Worm (Caenorhabditis elegans) whole organism, late embryonic: ENCODE data around the gene miro-1.

Source experiments
- C08G9.2 ChIP-seq: sonication (generic microtip); optimal IDR thresholded peaks from 2 replicates; lab custom pipeline; 2016; ENCODE audit warnings: mild to moderate bottlenecking, missing genetic modification characterization, moderate library complexity, missing compliant biosample characterization
- Y22D7AL.16 ChIP-seq: sonication (generic microtip); optimal IDR thresholded peaks from 2 replicates; lab custom pipeline; 2016; ENCODE audit warnings: missing genetic modification characterization, missing compliant biosample characterization
- ceh-18 ChIP-seq: sonication (generic microtip); optimal IDR thresholded peaks from 2 replicates; lab custom pipeline; 2016; ENCODE audit warnings: missing genetic modification characterization, missing compliant biosample characterization
- ceh-30 ChIP-seq: fragments of 150-350 bp; optimal IDR thresholded peaks from 2 replicates; lab custom pipeline; 2014; ENCODE audit warnings: missing biosample characterization, missing genetic modification characterization
- ceh-6 ChIP-seq: fragments of 200-800 bp; sonication (Bioruptor generic); optimal IDR thresholded peaks from 2 replicates; lab custom pipeline; 2018; ENCODE audit warnings: mild to moderate bottlenecking, missing genetic modification characterization, missing compliant biosample characterization
- dve-1 ChIP-seq: sonication (generic microtip); optimal IDR thresholded peaks from 2 replicates; lab custom pipeline; 2017; ENCODE audit warnings: antibody characterized with exemption, mild to moderate bottlenecking, missing genetic modification characterization, missing compliant biosample characterization
- ets-4 ChIP-seq: sonication (generic microtip); optimal IDR thresholded peaks from 2 replicates; lab custom pipeline; 2016; ENCODE audit warnings: missing genetic modification characterization, missing compliant biosample characterization
- madf-2 ChIP-seq: sonication (generic microtip); optimal IDR thresholded peaks from 2 replicates; lab custom pipeline; 2017; ENCODE audit warnings: missing genetic modification characterization, missing compliant biosample characterization
- pag-3 ChIP-seq: sonication (generic microtip); optimal IDR thresholded peaks from 2 replicates; lab custom pipeline; 2016; ENCODE audit warnings: missing compliant biosample characterization, missing genetic modification characterization, borderline replicate concordance
- pha-2 ChIP-seq: sonication (generic microtip); optimal IDR thresholded peaks from 2 replicates; lab custom pipeline; 2017; ENCODE audit warnings: mild to moderate bottlenecking, missing genetic modification characterization, missing compliant biosample characterization
- tbx-2 ChIP-seq: sonication (generic microtip); optimal IDR thresholded peaks from 2 replicates; lab custom pipeline; 2016; ENCODE audit warnings: missing genetic modification characterization, missing compliant biosample characterization

The miro-1 gene

DNA sequence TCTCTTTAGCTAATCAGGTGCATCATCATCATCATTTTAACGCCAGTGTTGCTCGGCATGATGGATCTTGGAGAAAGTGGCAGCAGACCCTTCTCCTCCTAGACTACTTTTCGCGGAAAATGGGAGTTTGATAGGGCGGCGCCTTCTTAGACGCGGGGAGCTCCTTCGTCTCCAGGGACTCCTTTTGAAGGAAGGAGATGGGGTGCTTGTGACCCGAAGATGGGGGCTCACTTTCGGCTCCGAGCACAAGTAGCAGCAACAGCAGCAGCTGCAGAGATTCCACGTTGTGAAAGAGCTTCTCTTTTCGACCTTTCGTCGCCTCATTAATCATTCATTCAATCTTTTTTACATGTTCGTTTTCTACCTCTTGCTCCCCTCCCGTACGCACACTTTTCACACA is 48.2 kb downstream of the miro-1 start:
- TF ChIP-seq C08G9.2 (tag; lab: Kevin White, UChicago) (no peak), dve-1 (tag; lab: Kevin White, UChicago) (no peak), pag-3 (tag; lab: Kevin White, UChicago) (no peak), ceh-18 (peak; percentile 1), pha-2 (no peak)

DNA sequence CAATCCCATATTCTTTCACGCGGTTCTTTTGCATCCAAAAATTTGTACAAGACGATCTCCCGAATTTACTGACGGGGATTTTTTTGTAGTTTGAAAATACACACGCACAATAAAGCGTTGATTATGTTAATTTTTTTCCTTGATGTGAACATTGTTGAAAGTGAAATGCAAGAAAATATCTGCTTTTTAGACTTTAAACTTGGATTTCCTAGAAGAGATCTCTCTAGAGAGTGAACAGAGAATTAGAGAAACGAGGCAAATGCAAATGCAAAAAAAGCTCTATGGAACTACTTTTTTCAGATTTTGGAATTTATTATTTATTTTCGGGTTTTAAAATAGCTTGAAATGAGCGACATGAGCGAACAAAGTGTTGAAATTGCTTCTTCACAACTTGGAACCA is 50.5 kb downstream of the miro-1 start, which contains the start of gene F29B9.1:
Gene F29B9.1 (plus strand): TSS at position 301 of the 400 bp plus-strand sequence.
- TF ChIP-seq ceh-30 (tag; lab: Kevin White, UChicago) (no peak), Y22D7AL.16 (tag; lab: Kevin White, UChicago) (no peak), tbx-2 (tag; lab: Kevin White, UChicago) (no peak), ets-4 (tag; lab: Kevin White, UChicago) (no peak), ceh-6 (GFP tag; lab: Kevin White, UChicago) (no peak), madf-2 (tag; lab: Kevin White, UChicago) (no peak)
